Worm (Caenorhabditis elegans) whole organism, L4/young adult: Measurements from ENCODE around the gene C36A4.10.

Experiments
- W03F9.2 ChIP-seq: fragments of 150-350 bp; optimal IDR thresholded peaks from 2 replicates; lab custom pipeline; 2014; ENCODE audit warnings: missing biosample characterization, missing genetic modification characterization
- dao-5 ChIP-seq: sonication (generic microtip); optimal IDR thresholded peaks from 2 replicates; lab custom pipeline; 2016; ENCODE audit warnings: missing genotype, missing genetic modification characterization, moderate library complexity, missing compliant biosample characterization
- him-1 ChIP-seq: sonication (generic microtip); optimal IDR thresholded peaks from 2 replicates; lab custom pipeline; 2016; ENCODE audit warnings: missing genotype, missing genetic modification reagents, missing genetic modification characterization, missing compliant biosample characterization

C36A4.10 gene

DNA sequence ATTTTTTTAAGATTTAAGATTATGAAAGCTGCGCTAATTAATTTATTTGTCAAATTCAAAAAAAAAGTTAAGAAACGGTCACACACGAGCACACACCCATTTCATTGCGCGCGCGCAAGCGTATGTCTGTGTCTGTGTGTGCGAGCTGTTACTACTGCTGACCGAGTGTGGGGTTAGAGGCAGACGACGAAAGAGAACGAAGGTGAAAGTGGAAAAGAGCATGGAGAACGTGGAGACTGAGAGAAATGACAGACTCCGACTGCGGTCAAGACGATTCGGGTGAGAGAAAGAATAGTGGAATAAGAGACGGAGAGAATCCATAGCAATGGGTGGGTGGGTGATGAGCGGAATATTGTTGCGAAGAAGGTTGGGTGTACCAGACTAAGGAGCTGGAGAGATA lies 11.1 kb downstream of the C36A4.10 start:
- peak; percentile 51 for TF ChIP-seq W03F9.2
- no peak for TF ChIP-seq dao-5
- no peak for TF ChIP-seq him-1 (tag; lab: Kevin White, UChicago)

DNA sequence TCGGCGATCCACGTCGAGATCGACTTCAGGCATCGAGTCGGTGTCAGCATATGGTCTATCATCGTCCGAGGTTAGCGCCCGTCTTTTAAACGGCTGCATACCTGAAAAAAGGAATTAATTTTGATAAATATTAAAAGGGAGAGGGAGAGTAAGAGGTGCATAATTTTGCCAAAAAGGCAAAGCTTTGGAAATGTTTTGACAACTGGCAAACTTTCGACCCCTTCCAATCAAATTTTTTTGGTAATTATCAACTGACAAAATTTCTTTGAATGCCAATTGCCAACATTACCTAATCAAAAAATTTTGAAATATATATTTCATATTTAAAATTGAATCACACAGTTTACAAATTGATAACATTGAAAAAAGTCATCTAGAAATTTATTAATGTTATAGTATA lies 11.7 kb downstream of the C36A4.10 start, which contains the start of gene dpy-27:
Gene dpy-27, minus strand, starts transcription at position 101 of the 400 bp plus-strand sequence.
- TF ChIP-seq W03F9.2 (no peak), him-1 (tag; lab: Kevin White, UChicago) (no peak), dao-5 (no peak)

DNA sequence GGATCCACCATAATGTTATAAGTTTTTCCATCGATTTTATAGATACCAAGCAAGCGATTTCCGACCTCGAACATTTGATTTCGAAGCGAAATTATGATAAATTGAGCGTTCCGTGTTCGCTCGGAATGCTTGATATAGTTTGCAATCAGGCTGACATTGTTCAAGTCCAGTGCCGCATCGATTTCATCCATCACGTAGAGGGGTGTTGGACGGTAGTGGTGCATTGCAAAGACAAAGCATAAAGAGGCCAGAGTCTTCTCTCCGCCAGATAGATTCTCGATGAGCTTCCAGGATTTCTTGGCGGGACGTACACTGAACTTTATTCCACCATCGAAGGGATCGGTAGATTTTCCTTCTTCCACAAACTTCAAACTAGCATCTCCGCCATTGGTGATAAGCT lies 16.9 kb downstream of the C36A4.10 start:
- TF ChIP-seq dao-5 (no peak), W03F9.2 (no peak), him-1 (tag; lab: Kevin White, UChicago) (no peak)

DNA sequence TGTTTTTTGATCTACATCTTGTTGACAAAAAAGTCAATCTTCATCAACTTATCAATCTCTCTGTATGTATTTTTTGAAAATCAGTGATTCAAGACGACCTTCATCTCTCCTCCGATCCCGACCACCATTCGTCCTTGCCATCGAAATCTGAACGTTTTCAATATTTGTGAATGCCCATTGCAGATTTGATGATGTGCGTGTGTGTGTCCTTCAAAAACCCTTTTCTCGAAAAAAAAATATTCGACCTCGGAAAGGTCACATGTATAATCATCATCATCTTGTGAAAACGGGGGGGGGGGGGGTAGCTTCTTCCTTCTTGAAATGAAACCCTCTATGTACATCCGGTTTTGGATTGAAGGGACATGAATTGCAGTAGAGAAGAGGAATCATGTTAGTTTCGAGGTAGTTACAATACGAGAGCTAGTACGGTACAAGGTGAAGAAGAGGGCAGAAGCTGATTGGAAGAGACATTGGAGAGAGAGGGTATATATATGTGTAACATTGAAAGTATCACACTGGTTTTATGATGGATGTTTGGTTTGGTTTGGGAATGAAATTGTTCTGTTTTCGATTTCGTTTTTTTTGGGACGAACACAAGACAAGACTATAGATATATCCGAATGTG lies 18.8 kb downstream of the C36A4.10 start:
- TF ChIP-seq dao-5 (no peak), W03F9.2 (no peak), him-1 (tag; lab: Kevin White, UChicago) (no peak)

DNA sequence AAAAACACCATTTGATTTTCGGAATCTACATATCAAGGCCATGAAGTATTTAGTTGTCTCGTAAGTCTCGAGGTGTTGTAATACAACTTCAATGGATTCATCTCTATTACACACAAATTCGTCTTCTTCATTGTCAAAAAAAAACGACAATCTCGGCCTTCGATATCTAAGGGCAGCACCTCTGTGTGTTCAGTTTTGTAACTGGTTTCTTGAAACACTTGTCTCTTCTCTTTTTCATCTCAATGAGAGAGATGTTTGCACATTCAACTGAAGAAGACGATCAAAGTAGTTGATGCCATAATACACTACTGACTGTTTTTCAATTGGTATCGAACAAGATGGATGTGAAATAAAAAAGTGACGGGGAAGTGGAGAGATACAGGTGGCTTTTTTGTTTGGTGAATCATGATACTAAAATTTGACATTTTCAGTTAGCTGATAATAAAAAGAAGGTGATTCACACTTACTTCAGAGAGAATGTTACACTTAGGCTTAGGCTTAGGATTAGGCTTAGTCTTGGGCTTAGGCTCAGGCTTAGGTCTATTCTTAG lies 19.8 kb downstream of the C36A4.10 start:
- no peak for TF ChIP-seq W03F9.2
- TF ChIP-seq dao-5, result no peak
- no peak for TF ChIP-seq him-1 (tag; lab: Kevin White, UChicago)

DNA sequence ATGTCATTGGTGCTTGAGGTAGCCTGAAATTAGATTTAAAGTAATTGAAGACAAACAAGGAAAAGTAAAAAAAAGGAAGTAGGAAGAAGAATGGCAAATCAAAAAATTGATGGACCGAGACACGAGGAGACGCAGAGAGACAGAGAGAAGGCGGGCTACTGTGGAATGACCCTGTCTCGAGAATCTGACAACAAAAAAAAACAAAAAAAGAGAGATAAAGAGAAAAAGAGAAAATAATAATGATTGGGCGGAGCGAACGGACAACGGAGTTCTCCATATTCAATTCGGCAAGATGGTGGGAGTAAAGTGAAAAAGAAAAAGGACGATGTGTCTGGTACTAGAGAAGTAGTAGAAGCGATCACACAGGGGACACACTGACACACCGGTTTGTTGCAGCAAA lies 22.3 kb downstream of the C36A4.10 start, which contains the start of gene toh-1:
Gene toh-1, minus strand, starts transcription at position 23 of the 400 bp plus-strand sequence.
- TF ChIP-seq him-1 (tag; lab: Kevin White, UChicago), result no peak
- TF ChIP-seq W03F9.2, result no peak
- no peak for TF ChIP-seq dao-5

DNA sequence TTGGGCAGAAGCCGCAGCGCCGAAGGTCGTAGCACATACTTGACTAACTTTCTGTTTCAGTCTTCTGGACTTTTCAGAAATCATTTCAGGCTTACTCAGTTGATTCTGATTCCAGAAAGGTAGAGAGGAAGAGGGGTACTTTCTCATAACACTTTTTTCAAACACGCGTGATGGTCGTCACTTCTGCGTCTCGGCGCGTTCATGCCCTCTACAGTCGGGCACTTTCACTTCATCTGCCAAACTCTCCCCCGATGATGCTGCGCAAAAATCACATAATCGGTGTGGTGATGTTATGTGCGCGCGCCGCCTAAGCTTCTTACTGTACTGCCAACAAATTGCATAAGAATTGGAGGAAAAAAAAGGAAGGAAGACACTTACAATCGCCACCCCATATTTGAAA lies 23.7 kb downstream of the C36A4.10 start:
- TF ChIP-seq him-1 (tag; lab: Kevin White, UChicago), result no peak
- no peak for TF ChIP-seq dao-5

DNA sequence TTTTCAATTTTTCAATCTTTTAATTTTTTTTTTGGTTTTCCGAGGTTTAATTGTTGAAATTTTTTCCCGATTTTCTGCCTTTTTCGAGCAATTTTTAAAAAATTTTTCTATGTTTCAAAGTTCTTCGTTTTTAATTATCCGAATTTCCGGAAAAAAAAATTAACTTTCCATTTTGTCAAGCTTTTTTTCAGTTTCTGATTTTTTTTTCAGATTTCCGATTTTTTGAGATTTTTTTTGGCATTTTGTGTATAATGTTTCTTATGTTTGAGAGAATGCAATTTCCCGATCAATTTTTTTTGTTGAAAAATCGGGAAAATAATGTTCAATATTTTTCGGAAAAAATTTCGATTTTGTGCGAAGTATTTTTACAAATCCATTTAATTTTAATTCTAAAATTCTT lies 24.4 kb downstream of the C36A4.10 start:
- TF ChIP-seq W03F9.2 (no peak), him-1 (tag; lab: Kevin White, UChicago) (no peak), dao-5 (no peak)

DNA sequence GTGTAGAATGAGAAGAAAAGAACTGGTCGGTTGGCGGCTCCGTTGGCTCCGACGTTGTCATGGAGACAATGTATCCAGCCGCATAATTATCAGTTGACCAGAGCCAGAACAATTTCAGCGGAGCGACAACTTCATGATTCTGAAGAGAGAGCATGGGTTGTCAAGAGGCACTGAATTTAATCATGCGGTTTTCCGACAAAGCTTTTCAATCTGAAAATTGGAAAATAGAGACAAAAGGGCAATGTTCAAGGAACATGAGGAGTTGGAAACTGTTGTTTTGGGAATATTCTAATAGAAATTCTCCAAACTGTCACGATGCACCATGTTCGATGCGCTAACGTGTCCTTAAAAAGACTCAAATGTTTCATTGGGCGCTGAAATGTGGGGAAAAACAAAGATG lies 26.9 kb downstream of the C36A4.10 start, which contains the start of gene xbx-5:
Gene xbx-5, minus strand, starts transcription at position 56 of the 400 bp plus-strand sequence.
- TF ChIP-seq W03F9.2 (no peak), dao-5 (no peak), him-1 (tag; lab: Kevin White, UChicago) (no peak)

DNA sequence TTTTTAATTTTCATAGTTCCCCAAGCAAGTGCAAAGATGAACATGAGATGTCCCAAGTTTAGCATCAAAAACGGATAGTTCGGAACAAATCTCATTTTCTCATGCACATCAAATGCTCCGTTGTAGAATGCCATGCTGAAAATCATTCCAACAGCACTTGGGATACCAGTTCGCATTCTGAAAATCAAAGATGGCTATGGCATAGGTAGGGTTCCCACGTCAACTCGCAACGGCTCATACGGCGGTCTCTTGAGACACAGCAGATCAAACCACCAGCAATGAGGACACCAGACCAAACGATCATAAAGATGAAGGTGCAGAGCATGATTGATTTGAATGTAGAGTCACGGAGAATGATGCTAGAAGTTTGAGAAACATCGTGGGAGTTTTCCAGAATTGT lies 28.2 kb downstream of the C36A4.10 start:
- no peak for TF ChIP-seq him-1 (tag; lab: Kevin White, UChicago)

DNA sequence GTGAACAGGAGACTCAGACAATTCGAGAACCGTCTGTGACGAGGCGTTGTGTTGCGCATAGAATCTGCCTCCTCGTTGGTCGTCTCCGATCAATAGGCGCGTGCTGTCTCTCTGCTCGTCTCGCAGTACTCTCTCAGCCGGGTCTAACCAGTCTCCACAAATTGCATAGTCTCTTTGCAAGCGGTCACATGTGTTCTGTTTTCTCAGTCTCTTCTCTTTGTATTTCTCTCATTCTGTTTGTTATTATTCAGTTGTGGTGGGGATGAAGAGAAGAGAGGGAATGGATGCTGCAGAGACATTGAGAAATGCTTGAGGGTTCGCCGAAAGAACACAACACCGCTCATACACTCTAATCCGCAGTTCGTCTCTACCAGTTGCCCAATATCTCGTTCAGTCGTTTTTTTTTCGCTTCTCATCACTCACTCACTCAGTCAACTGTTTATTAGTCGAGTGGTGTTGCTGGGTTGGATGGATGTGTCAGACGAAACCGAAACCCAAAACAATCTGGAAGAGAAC lies 29.8 kb downstream of the C36A4.10 start:
- TF ChIP-seq him-1 (tag; lab: Kevin White, UChicago) (peak; percentile 94), dao-5 (no peak), W03F9.2 (peak; percentile 80)

DNA sequence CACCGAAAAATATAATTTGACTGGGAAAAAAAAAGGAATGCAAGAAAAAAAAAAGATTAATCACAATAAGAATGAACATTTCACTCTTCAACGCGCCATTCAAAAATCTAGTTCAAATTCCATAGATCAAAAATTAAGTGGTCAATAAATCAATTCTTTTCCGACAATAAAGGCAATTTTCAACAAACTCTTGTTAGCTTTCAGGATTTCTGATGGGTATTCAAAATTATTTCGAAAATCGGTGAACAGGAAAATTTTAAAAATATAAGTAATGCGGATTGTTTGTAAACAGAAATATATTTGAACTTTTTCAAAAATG lies 30.4 kb downstream of the C36A4.10 start:
- TF ChIP-seq him-1 (tag; lab: Kevin White, UChicago) (no peak), W03F9.2 (no peak), dao-5 (no peak)

DNA sequence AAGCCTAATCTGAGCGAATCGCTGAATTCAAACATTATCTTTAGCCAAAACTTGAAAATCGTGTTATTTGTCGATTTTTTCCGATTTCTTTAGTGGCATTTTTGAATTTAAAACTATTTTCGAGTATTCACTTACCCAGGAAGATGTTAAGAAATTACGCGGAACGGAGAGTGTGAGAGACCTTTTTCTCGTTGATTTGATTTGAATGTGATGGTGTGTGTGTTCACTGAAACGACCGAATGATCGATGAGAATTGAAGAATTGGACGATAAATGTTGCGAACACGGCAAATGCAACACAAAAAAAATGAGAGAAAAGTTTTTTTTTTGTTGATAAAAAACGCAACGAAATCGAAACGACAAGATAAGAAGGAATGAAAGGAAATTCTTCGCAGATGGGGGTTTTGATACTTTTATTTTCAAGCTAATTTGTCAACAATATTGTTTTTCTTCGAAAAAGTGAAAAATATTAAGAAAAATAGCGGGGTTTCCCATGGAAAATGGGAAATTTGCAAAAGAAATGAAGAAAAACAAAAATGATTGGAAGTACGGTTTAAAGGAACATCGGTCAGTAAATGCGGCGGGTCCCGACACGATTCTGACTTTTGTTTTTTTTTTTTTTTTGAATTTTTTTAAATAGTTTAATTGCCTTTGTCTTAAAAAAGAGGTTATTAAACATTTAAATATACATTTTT lies 30.9 kb downstream of the C36A4.10 start, which contains the start of gene mtm-3:
Gene mtm-3, minus strand, starts transcription at position 228 of the 694 bp plus-strand sequence.
- TF ChIP-seq W03F9.2, result no peak
- TF ChIP-seq him-1 (tag; lab: Kevin White, UChicago), result no peak
- no peak for TF ChIP-seq dao-5

DNA sequence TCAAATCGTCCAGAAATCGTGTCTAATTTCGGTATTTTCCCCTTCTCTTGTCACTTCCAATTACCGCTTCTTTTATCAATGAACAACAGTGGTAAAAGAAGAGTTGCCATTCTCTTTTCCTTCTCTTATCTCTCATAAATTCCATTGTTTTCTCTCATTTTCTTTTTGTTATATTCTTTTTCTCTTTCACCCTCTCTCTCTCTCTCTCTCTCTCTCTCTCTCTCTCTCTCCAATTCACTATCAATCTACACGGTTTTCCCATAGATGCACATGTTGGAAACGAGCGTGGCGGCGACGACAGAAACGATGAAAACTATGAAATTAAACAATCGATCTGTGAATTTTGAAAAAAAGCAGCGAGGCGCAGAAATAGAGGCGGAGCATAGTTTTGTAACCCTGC lies 32.1 kb downstream of the C36A4.10 start:
- TF ChIP-seq W03F9.2, result no peak

DNA sequence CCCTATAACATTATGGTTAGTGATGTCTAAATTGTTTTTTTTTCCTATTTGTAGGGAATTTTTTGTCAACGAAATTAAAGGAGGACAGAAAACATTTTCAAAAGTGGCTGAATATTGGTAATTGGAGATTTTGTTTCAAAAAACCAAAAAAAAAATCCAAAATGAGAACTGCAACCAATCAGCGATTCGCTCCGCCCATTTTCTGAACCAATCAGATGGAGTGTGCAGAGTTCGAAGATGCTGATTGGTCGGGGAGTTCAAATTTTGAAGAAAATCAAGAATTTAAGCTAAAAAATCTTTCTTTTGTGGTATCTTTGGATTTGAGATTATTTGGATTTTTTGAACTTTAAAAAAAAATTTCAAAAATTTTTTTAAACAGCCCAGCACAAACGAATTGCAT lies 32.9 kb downstream of the C36A4.10 start:
- no peak for TF ChIP-seq W03F9.2
- no peak for TF ChIP-seq him-1 (tag; lab: Kevin White, UChicago)
- TF ChIP-seq dao-5, result no peak
